Worm (Caenorhabditis elegans) whole organism, young adult: ENCODE data around the gene haf-8.

Experiments
- D2030.7 ChIP-seq: fragments of 200-800 bp; sonication (Bioruptor generic); IDR thresholded peaks from 2 replicates; pipeline ENCODE4 v1.3.6; 2022; ENCODE audit warnings: missing genetic modification reagents, missing genetic modification characterization, missing compliant biosample characterization
- dox-1 ChIP-seq: fragments of 200-800 bp; sonication (Bioruptor generic); IDR thresholded peaks from 2 replicates; pipeline ENCODE4 v1.3.6; 2022; ENCODE audit warnings: missing genetic modification reagents, missing genetic modification characterization, missing compliant biosample characterization
- ekl-4 ChIP-seq: fragments of 200-800 bp; sonication (Bioruptor generic); IDR thresholded peaks from 2 replicates; pipeline ENCODE4 v1.3.6; 2022; ENCODE audit warnings: missing genetic modification reagents, missing genetic modification characterization, missing compliant biosample characterization
- let-607 ChIP-seq, 2 experiments: fragments of 200-800 bp in 1 of 2; sonication (Bioruptor generic) in 1 of 2; sonication (generic microtip) in 1 of 2; optimal IDR thresholded peaks; 2 replicates each; lab custom pipeline; 2016 to 2018; ENCODE audit warnings: mild to moderate bottlenecking in 2 of 2, missing compliant biosample characterization in 2 of 2, missing genetic modification characterization in 2 of 2, moderate library complexity in 2 of 2, missing genotype in 1 of 2
- nhr-90 ChIP-seq: sonication (generic microtip); optimal IDR thresholded peaks from 2 replicates; lab custom pipeline; 2016; ENCODE audit warnings: missing genotype, mild to moderate bottlenecking, missing genetic modification characterization, missing compliant biosample characterization
- rcor-1 ChIP-seq: fragments of 200-800 bp; sonication (Bioruptor generic); IDR thresholded peaks from 2 replicates; pipeline ENCODE4 v1.3.6; 2022; ENCODE audit warnings: missing genetic modification reagents, missing genetic modification characterization, missing compliant biosample characterization
- rec-8 ChIP-seq, 2 experiments: sonication (generic microtip); optimal IDR thresholded peaks; 2 replicates each; lab custom pipeline; 2016; ENCODE audit warnings: mild to moderate bottlenecking in 2 of 2, missing genetic modification characterization in 2 of 2, missing genetic modification reagents in 2 of 2, missing genotype in 2 of 2, missing biosample characterization in 1 of 2, missing compliant biosample characterization in 1 of 2, moderate library complexity in 1 of 2
- snpc-4 ChIP-seq, 5 experiments: fragments of 150-350 bp in 1 of 5; sonication (generic microtip) in 4 of 5; optimal IDR thresholded peaks; 2 replicates each; lab custom pipeline; 2014 to 2018; ENCODE audit warnings: missing genetic modification characterization in 5 of 5, missing biosample characterization in 3 of 5, antibody characterized with exemption in 2 of 5, mild to moderate bottlenecking in 2 of 5, missing compliant biosample characterization in 2 of 5, missing genotype in 2 of 5, moderate library complexity in 2 of 5, missing genetic modification reagents in 1 of 5
- tbx-9 ChIP-seq: sonication (generic microtip); optimal IDR thresholded peaks from 2 replicates; lab custom pipeline; 2016; ENCODE audit warnings: borderline replicate concordance, missing genetic modification characterization, inconsistent platforms, missing compliant biosample characterization
- tlf-1 ChIP-seq: fragments of 200-800 bp; sonication (Bioruptor generic); optimal IDR thresholded peaks from 2 replicates; lab custom pipeline; 2018; ENCODE audit warnings: mild to moderate bottlenecking, missing genetic modification characterization, missing compliant biosample characterization
- zfh-2 ChIP-seq: fragments of 200-800 bp; sonication (Bioruptor generic); conservative IDR thresholded peaks from 2 replicates; pipeline ENCODE4 v1.3.6; 2022; ENCODE audit warnings: missing genetic modification reagents, missing genetic modification characterization, missing compliant biosample characterization

DNA sequence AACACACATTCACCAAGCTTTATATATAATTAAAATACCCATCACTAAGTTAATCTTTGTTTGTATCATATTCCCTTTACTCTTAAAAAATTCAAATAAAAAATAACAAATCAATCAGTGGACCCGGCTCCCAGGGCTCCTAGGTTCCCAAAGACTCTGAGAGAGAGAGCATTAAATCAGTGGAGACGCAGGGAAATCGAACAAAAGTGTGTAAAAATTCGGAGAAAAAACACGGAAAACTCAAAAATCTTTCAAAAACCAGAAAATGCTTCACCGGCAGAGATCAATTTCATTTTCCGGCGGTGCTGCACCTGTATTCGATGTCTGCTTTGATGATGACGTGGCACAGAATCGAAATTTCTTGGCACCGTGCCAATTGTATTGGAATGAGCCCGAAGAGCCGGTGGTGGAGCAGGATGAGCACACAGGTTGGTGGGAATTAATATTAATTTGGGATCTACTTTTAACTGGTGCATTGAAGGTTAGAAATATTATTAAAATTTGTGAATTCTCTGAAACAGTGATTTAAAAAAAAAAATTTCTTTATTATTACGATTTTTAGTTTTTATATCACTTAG, 41.6 kb downstream of the haf-8 start, which contains the start of gene anoh-2:
- TF ChIP-seq tbx-9, result no peak
- peak; percentile 54 for TF ChIP-seq snpc-4 (GFP tag; optimal IDR thresholded peaks at IDR 0.05; lab: Kevin White, UChicago)
- TF ChIP-seq snpc-4 (tag; optimal IDR thresholded peaks at IDR 0.05; lab: Kevin White, UChicago), result peak in 3 of 4 experiments; percentile 10 to 94 (median 16)
- no peak for TF ChIP-seq zfh-2 (GFP tag; lab: Robert Waterston, UW)
- TF ChIP-seq tlf-1, result no peak
- TF ChIP-seq dox-1, result no peak
- TF ChIP-seq ekl-4 (GFP tag; lab: Robert Waterston, UW), result no peak
- peak; percentile 10 for TF ChIP-seq nhr-90
- TF ChIP-seq rcor-1 (GFP tag; lab: Robert Waterston, UW), result no peak
- TF ChIP-seq rec-8 (tag; optimal IDR thresholded peaks at IDR 0.05; lab: Kevin White, UChicago), result no peak
- TF ChIP-seq let-607 (tag; optimal IDR thresholded peaks at IDR 0.05; lab: Kevin White, UChicago), result no peak
- peak; percentile 30; the same call in 1 of the 2 replicates for TF ChIP-seq D2030.7 (GFP tag; lab: Robert Waterston, UW)
